Fruit fly (Drosophila melanogaster) whole organism, embryonic: Measurements from ENCODE around the gene Tmtc4.

Experiments
- CG12236 ChIP-seq: fragments of 200-800 bp; sonication (Bioruptor generic); optimal IDR thresholded peaks from 2 replicates; lab custom pipeline; 2016; ENCODE audit warnings: missing biosample characterization, missing genetic modification characterization
- CG18476 ChIP-seq: fragments of 200-800 bp; sonication (Bioruptor generic); optimal IDR thresholded peaks from 2 replicates; lab custom pipeline; 2016; ENCODE audit warnings: missing biosample characterization, mild to moderate bottlenecking, missing genetic modification characterization
- CG2199 ChIP-seq: fragments of 200-800 bp; sonication (Bioruptor generic); IDR thresholded peaks from 3 replicates; pipeline ENCODE4 v1.3.6; 2022; ENCODE audit warnings: missing biosample characterization, missing genetic modification characterization
- D19B ChIP-seq: fragments of 200-800 bp; sonication (Bioruptor generic); optimal IDR thresholded peaks from 2 replicates; lab custom pipeline; 2017; ENCODE audit warnings: missing biosample characterization, mild to moderate bottlenecking, missing genetic modification characterization
- Dll ChIP-seq: fragments of 200-800 bp; sonication (Bioruptor generic); IDR thresholded peaks from 4 replicates; pipeline ENCODE4 v1.3.6; 2022; ENCODE audit warnings: missing biosample characterization, missing genetic modification characterization; ENCODE audit not compliant: partially characterized antibody
- chif ChIP-seq, 2 experiments: fragments of 200-800 bp; sonication (Bioruptor generic); optimal IDR thresholded peaks; 3 replicates each; lab custom pipeline; 2016; ENCODE audit warnings: missing biosample characterization in 2 of 2, missing genetic modification characterization in 2 of 2
- dm ChIP-seq: fragments of 200-800 bp; sonication (Bioruptor generic); optimal IDR thresholded peaks from 3 replicates; lab custom pipeline; 2016; ENCODE audit warnings: missing biosample characterization, missing genetic modification characterization
- mam ChIP-seq: fragments of 200-800 bp; sonication (Bioruptor generic); optimal IDR thresholded peaks from 3 replicates; lab custom pipeline; 2016; ENCODE audit warnings: missing biosample characterization, missing genetic modification characterization
- tup ChIP-seq: fragments of 200-800 bp; sonication (Bioruptor generic); optimal IDR thresholded peaks from 2 replicates; lab custom pipeline; 2016; ENCODE audit warnings: missing biosample characterization, mild to moderate bottlenecking, missing genetic modification characterization, moderate library complexity

DNA sequence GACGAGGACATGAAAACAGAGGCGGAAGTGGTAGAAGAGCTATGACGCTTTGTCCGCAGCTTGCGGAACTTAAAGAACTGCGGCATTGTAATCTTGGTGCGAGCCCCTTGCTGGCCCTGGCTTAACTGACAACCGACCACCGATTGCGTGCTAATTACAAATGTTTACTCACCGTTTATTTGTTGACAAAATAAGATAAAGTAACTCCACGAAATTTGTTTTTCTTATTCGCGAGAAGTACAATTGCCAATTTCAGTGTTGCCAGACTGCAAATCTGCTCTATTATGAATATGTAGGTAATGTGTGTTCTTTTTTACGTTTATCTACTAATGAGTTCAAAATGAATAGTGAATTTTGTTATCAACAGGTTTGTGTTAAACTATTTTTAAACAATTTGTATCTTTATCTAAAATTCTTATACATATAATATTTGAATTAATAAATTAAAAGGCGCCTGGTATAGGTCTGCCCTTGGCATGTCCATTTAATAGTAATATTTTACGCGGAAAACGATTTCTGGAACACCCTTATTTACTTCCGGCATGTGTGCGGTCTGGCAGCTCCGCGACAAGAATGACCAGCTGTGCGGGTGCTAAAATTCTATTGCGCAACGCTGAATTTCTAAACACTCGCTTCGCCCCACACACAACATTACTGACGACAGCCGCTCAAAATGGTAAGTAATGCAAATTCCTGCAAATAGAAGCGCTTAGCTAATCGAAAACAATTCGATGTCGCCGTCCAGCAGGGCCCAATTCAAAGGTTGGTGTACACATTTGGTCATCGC is 5.8 kb downstream of the Tmtc4 start, which contains the start of the genes Atg4b and Hibch:
- TF ChIP-seq CG2199 (no peak), dm (GFP tag; lab: Kevin White, UChicago) (no peak), mam (GFP tag; lab: Kevin White, UChicago) (peak; percentile 46), CG18476 (peak; percentile 64), Dll (GFP tag; lab: Robert Waterston, UW) (no peak), CG12236 (no peak), tup (GFP tag; lab: Kevin White, UChicago) (peak; percentile 11), D19B (GFP tag; lab: Kevin White, UChicago) (peak; percentile 78), chif (GFP tag; optimal IDR thresholded peaks at IDR 0.05; lab: Kevin White, UChicago) (no peak)
